Worm (Caenorhabditis elegans): Measurements from ENCODE around the gene srt-38.
"Not testable (repeated sequence)": the region's sequence is repeated elsewhere in the genome, so short reads cannot be mapped to it uniquely, and the experiment has no call there.

- TF ChIP-seq flt-1 (GFP tag; IDR thresholded peaks at IDR 0.05); ceh-36 (tag; optimal IDR thresholded peaks at IDR 0.05); ama-1 (optimal IDR thresholded peaks at IDR 0.05); scrt-1 (GFP tag; IDR thresholded peaks at IDR 0.05); sea-1 (GFP tag; conservative IDR thresholded peaks at IDR 0.05); ets-7 (tag; optimal IDR thresholded peaks at IDR 0.05); hmbx-1 (tag; optimal IDR thresholded peaks at IDR 0.05); hnd-1 (tag; optimal IDR thresholded peaks at IDR 0.05); hmg-4 (GFP tag; optimal IDR thresholded peaks at IDR 0.05); F13C5.2 (tag; optimal IDR thresholded peaks at IDR 0.05); tbx-37 (GFP tag; conservative IDR thresholded peaks at IDR 0.05): not testable (repeated sequence)
Measured at ce11 chrV:4290093-4290492, 18.9 kb upstream of the srt-38 start, which contains the start of gene srh-193.
